Worm (Caenorhabditis elegans) whole organism, L2 larva: ENCODE results near the gene fbxa-157.

ENCODE experiments used
- C34F6.9 ChIP-seq: fragments of 150-350 bp; optimal IDR thresholded peaks from 2 replicates; lab custom pipeline; 2014; ENCODE audit warnings: missing biosample characterization, missing genetic modification characterization
- F13H6.1 ChIP-seq: sonication (generic microtip); optimal IDR thresholded peaks from 2 replicates; lab custom pipeline; 2016; ENCODE audit warnings: missing genetic modification characterization, missing compliant biosample characterization
- R02D3.7 ChIP-seq: fragments of 150-350 bp; optimal IDR thresholded peaks from 2 replicates; lab custom pipeline; 2014; ENCODE audit warnings: missing biosample characterization, missing genetic modification characterization
- ZK546.5 ChIP-seq: sonication (generic microtip); optimal IDR thresholded peaks from 2 replicates; lab custom pipeline; 2017; ENCODE audit warnings: missing biosample characterization, missing genetic modification characterization
- alr-1 ChIP-seq: fragments of 150-350 bp; optimal IDR thresholded peaks from 2 replicates; lab custom pipeline; 2014; ENCODE audit warnings: missing biosample characterization, missing genetic modification characterization
- ama-1 ChIP-seq: fragments of 150-350 bp; optimal IDR thresholded peaks from 2 replicates; lab custom pipeline; 2018; ENCODE audit warnings: inconsistent platforms
- blmp-1 ChIP-seq: sonication (generic microtip); optimal IDR thresholded peaks from 2 replicates; lab custom pipeline; 2017; ENCODE audit warnings: missing genetic modification characterization, mild to moderate bottlenecking, missing compliant biosample characterization, antibody characterized with exemption, moderate library complexity; ENCODE audit not compliant: insufficient read depth
- ceh-16 ChIP-seq: fragments of 150-350 bp; optimal IDR thresholded peaks from 2 replicates; lab custom pipeline; 2014; ENCODE audit warnings: missing biosample characterization, missing genetic modification characterization
- ceh-82 ChIP-seq: fragments of 150-350 bp; optimal IDR thresholded peaks from 2 replicates; lab custom pipeline; 2014; ENCODE audit warnings: missing biosample characterization, missing genetic modification characterization
- crh-2 ChIP-seq: sonication (generic microtip); optimal IDR thresholded peaks from 2 replicates; lab custom pipeline; 2017; ENCODE audit warnings: missing biosample characterization, missing genetic modification characterization
- dmd-4 ChIP-seq: sonication (generic microtip); optimal IDR thresholded peaks from 2 replicates; lab custom pipeline; 2017; ENCODE audit warnings: missing biosample characterization, missing genetic modification characterization
- egl-27 ChIP-seq: sonication (generic microtip); optimal IDR thresholded peaks from 3 replicates; lab custom pipeline; 2017; ENCODE audit warnings: missing biosample characterization, missing genetic modification reagents, missing genetic modification characterization
- elt-1 ChIP-seq: fragments of 150-350 bp; optimal IDR thresholded peaks from 2 replicates; lab custom pipeline; 2014; ENCODE audit warnings: missing biosample characterization, missing genetic modification characterization
- elt-3 ChIP-seq: sonication (generic microtip); optimal IDR thresholded peaks from 2 replicates; lab custom pipeline; 2017; ENCODE audit warnings: missing biosample characterization, missing genetic modification characterization
- fos-1 ChIP-seq: fragments of 150-350 bp; optimal IDR thresholded peaks from 2 replicates; lab custom pipeline; 2014; ENCODE audit warnings: missing biosample characterization, missing genetic modification characterization
- gmeb-1 ChIP-seq: fragments of 150-350 bp; optimal IDR thresholded peaks from 2 replicates; lab custom pipeline; 2014; ENCODE audit warnings: missing biosample characterization, missing genetic modification characterization
- lin-11 ChIP-seq: fragments of 150-350 bp; sonication (generic microtip); optimal IDR thresholded peaks from 2 replicates; lab custom pipeline; 2014; ENCODE audit warnings: missing biosample characterization, missing genetic modification characterization, inconsistent platforms, mixed read lengths
- lin-13 ChIP-seq: fragments of 150-350 bp; optimal IDR thresholded peaks from 2 replicates; lab custom pipeline; 2014; ENCODE audit warnings: missing biosample characterization, missing genetic modification reagents, missing genetic modification characterization
- lin-39 ChIP-seq: fragments of 150-350 bp; optimal IDR thresholded peaks from 2 replicates; lab custom pipeline; 2014; ENCODE audit warnings: missing biosample characterization, missing genetic modification reagents, missing genetic modification characterization
- lsy-2 ChIP-seq, 2 experiments: fragments of 150-350 bp in 1 of 2; sonication (generic microtip) in 1 of 2; optimal IDR thresholded peaks; 2 replicates each; lab custom pipeline; 2014 to 2017; ENCODE audit warnings: missing biosample characterization in 2 of 2, missing genetic modification characterization in 2 of 2
- mab-5 ChIP-seq: fragments of 150-350 bp; optimal IDR thresholded peaks from 2 replicates; lab custom pipeline; 2014; ENCODE audit warnings: missing biosample characterization, missing genetic modification characterization
- mbf-1 ChIP-seq: sonication (generic microtip); optimal IDR thresholded peaks from 2 replicates; lab custom pipeline; 2017; ENCODE audit warnings: missing biosample characterization, missing genetic modification characterization
- mdl-1 ChIP-seq, 2 experiments: fragments of 150-350 bp in 1 of 2; sonication (generic microtip) in 1 of 2; optimal IDR thresholded peaks; 2 replicates each; lab custom pipeline; 2017; ENCODE audit warnings: missing biosample characterization in 2 of 2, missing genetic modification characterization in 2 of 2
- nhr-11 ChIP-seq: fragments of 150-350 bp; optimal IDR thresholded peaks from 2 replicates; lab custom pipeline; 2014; ENCODE audit warnings: missing biosample characterization, missing genetic modification characterization
- nhr-12 ChIP-seq: fragments of 150-350 bp; optimal IDR thresholded peaks from 2 replicates; lab custom pipeline; 2014; ENCODE audit warnings: missing biosample characterization, missing genetic modification characterization
- nhr-129 ChIP-seq: fragments of 150-350 bp; optimal IDR thresholded peaks from 2 replicates; lab custom pipeline; 2014; ENCODE audit warnings: missing biosample characterization, missing genetic modification characterization
- nhr-21 ChIP-seq: fragments of 150-350 bp; optimal IDR thresholded peaks from 2 replicates; lab custom pipeline; 2014; ENCODE audit warnings: missing biosample characterization, missing genetic modification characterization
- nhr-237 ChIP-seq: fragments of 150-350 bp; optimal IDR thresholded peaks from 2 replicates; lab custom pipeline; 2014; ENCODE audit warnings: missing biosample characterization, missing genetic modification characterization
- nhr-25 ChIP-seq: fragments of 150-350 bp; sonication (generic microtip); optimal IDR thresholded peaks from 3 replicates; lab custom pipeline; 2014; ENCODE audit warnings: missing biosample characterization, missing genetic modification characterization
- nhr-6 ChIP-seq: fragments of 150-350 bp; optimal IDR thresholded peaks from 2 replicates; lab custom pipeline; 2014; ENCODE audit warnings: missing biosample characterization, missing genetic modification characterization
- nhr-77 ChIP-seq: fragments of 150-350 bp; optimal IDR thresholded peaks from 2 replicates; lab custom pipeline; 2014; ENCODE audit warnings: missing biosample characterization, missing genetic modification characterization
- sem-4 ChIP-seq: fragments of 150-350 bp; optimal IDR thresholded peaks from 2 replicates; lab custom pipeline; 2014; ENCODE audit warnings: missing biosample characterization, missing genetic modification reagents, missing genetic modification characterization
- skn-1 ChIP-seq: sonication (generic microtip); optimal IDR thresholded peaks from 2 replicates; lab custom pipeline; 2017; ENCODE audit warnings: missing biosample characterization, missing genetic modification characterization
- sma-3 ChIP-seq: sonication (generic microtip); optimal IDR thresholded peaks from 2 replicates; lab custom pipeline; 2016; ENCODE audit warnings: missing genetic modification reagents, missing genetic modification characterization, missing compliant biosample characterization
- sma-9 ChIP-seq, 2 experiments: fragments of 150-350 bp in 1 of 2; sonication (generic microtip) in 1 of 2; optimal IDR thresholded peaks; 2 replicates each; lab custom pipeline; 2014 to 2016; ENCODE audit warnings: missing genetic modification characterization in 2 of 2, mild to moderate bottlenecking in 1 of 2, missing biosample characterization in 1 of 2, missing compliant biosample characterization in 1 of 2, missing genetic modification reagents in 1 of 2, moderate library complexity in 1 of 2
- snpc-4 ChIP-seq: fragments of 150-350 bp; optimal IDR thresholded peaks from 2 replicates; lab custom pipeline; 2014; ENCODE audit warnings: missing biosample characterization, missing genetic modification characterization
- unc-39 ChIP-seq: fragments of 150-350 bp; optimal IDR thresholded peaks from 2 replicates; lab custom pipeline; 2014; ENCODE audit warnings: missing biosample characterization, missing genetic modification characterization
- unc-55 ChIP-seq: fragments of 150-350 bp; sonication (generic microtip); optimal IDR thresholded peaks from 3 replicates; lab custom pipeline; 2014; ENCODE audit warnings: missing biosample characterization, missing genetic modification reagents, missing genetic modification characterization
- unc-62 ChIP-seq: fragments of 150-350 bp; optimal IDR thresholded peaks from 2 replicates; lab custom pipeline; 2014; ENCODE audit warnings: missing biosample characterization, missing genetic modification reagents, missing genetic modification characterization
- zag-1 ChIP-seq: fragments of 150-350 bp; optimal IDR thresholded peaks from 2 replicates; lab custom pipeline; 2014; ENCODE audit warnings: missing biosample characterization, missing genetic modification characterization
- ztf-1 ChIP-seq: fragments of 200-800 bp; sonication (Bioruptor generic); conservative IDR thresholded peaks from 2 replicates; pipeline ENCODE4 v1.3.6; 2022; ENCODE audit warnings: missing genetic modification characterization, missing compliant biosample characterization
- ztf-4 ChIP-seq: fragments of 150-350 bp; optimal IDR thresholded peaks from 2 replicates; lab custom pipeline; 2014; ENCODE audit warnings: missing biosample characterization, missing genetic modification characterization

The fbxa-157 gene

ce11 chrV:17918726-17919125 lies 19.1 kb downstream of the fbxa-157 start, which contains the start of gene C06H5.8:
Gene C06H5.8, plus strand, starts transcription at chrV:17919026.
- TF ChIP-seq blmp-1 (tag; lab: Kevin White, UChicago) (no peak), ceh-82 (no peak), lsy-2 (tag; optimal IDR thresholded peaks at IDR 0.05; lab: Kevin White, UChicago) (no peak), lin-13 (GFP tag; lab: Kevin White, UChicago) (no peak), zag-1 (tag; lab: Kevin White, UChicago) (no peak), fos-1 (tag; lab: Kevin White, UChicago) (no peak), nhr-129 (tag; lab: Kevin White, UChicago) (no peak), ama-1 (lab: Kevin White, UChicago) (no peak), mdl-1 (tag; optimal IDR thresholded peaks at IDR 0.05; lab: Kevin White, UChicago) (no peak), nhr-21 (tag; lab: Kevin White, UChicago) (no peak), snpc-4 (tag; lab: Kevin White, UChicago) (no peak), lin-39 (tag; lab: Kevin White, UChicago) (no peak), F13H6.1 (no peak), ceh-16 (no peak), nhr-12 (tag; lab: Kevin White, UChicago) (no peak), alr-1 (tag; lab: Kevin White, UChicago) (no peak)
- TF ChIP-seq, all 48 proteins: peak for 0

ce11 chrV:17921423-17921822 lies 21.8 kb downstream of the fbxa-157 start, which contains the start of gene E01B7.2:
Gene E01B7.2, plus strand, starts transcription at chrV:17921772.
- TF ChIP-seq fos-1 (tag; lab: Kevin White, UChicago) (peak; percentile 12), gmeb-1 (tag; lab: Kevin White, UChicago) (peak; percentile 99), C34F6.9 (tag; lab: Kevin White, UChicago) (peak; percentile 85), nhr-237 (tag; lab: Kevin White, UChicago) (no peak), nhr-25 (tag; lab: Kevin White, UChicago) (peak; percentile 67), snpc-4 (tag; lab: Kevin White, UChicago) (peak; percentile 79), ama-1 (lab: Kevin White, UChicago) (peak; percentile 67), mab-5 (tag; lab: Kevin White, UChicago) (peak; percentile 65), mdl-1 (tag; optimal IDR thresholded peaks at IDR 0.05; lab: Kevin White, UChicago) (no peak), F13H6.1 (peak; percentile 65), unc-62 (no peak), dmd-4 (tag; lab: Kevin White, UChicago) (no peak), elt-1 (tag; lab: Kevin White, UChicago) (no peak), lsy-2 (tag; optimal IDR thresholded peaks at IDR 0.05; lab: Kevin White, UChicago) (peak; percentile 80 to 90), nhr-11 (no peak), mbf-1 (tag; lab: Kevin White, UChicago) (no peak), nhr-6 (tag; lab: Kevin White, UChicago) (peak; percentile 72), sma-3 (GFP tag; lab: Kevin White, UChicago) (peak; percentile 77), nhr-77 (tag; lab: Kevin White, UChicago) (no peak), lin-11 (tag; lab: Kevin White, UChicago) (peak; percentile 17), elt-3 (no peak), unc-39 (tag; lab: Kevin White, UChicago) (no peak), sem-4 (peak; percentile 64), ZK546.5 (no peak), sma-9 (GFP tag; optimal IDR thresholded peaks at IDR 0.05; lab: Kevin White, UChicago) (peak; percentile 76), sma-9 (tag; optimal IDR thresholded peaks at IDR 0.05; lab: Kevin White, UChicago) (no peak), ceh-16 (no peak), nhr-21 (tag; lab: Kevin White, UChicago) (peak; percentile 65), R02D3.7 (tag; lab: Kevin White, UChicago) (peak; percentile 39), ceh-82 (peak; percentile 13), nhr-129 (tag; lab: Kevin White, UChicago) (peak; percentile 49), lin-13 (GFP tag; lab: Kevin White, UChicago) (peak; percentile 83), unc-55 (GFP tag; lab: Kevin White, UChicago) (peak; percentile 89), blmp-1 (tag; lab: Kevin White, UChicago) (peak; percentile 18), ztf-1 (no peak), alr-1 (tag; lab: Kevin White, UChicago) (no peak), ztf-4 (tag; lab: Kevin White, UChicago) (no peak), crh-2 (tag; lab: Kevin White, UChicago) (peak; percentile 86), skn-1 (tag; lab: Kevin White, UChicago) (peak; percentile 21), egl-27 (peak; percentile 71)
- TF ChIP-seq, all 48 proteins: peak for 24
